Fruit fly (Drosophila melanogaster) whole organism, pupa: ENCODE measurements around the gene ND-B22.

Experiments used
- CG13204 ChIP-seq: fragments of 200-800 bp; sonication (Bioruptor generic); optimal IDR thresholded peaks from 2 replicates; lab custom pipeline; 2018; ENCODE audit warnings: missing biosample characterization, mild to moderate bottlenecking, missing genetic modification characterization, moderate library complexity
- CG14655 ChIP-seq: fragments of 200-800 bp; sonication (Bioruptor generic); optimal IDR thresholded peaks from 3 replicates; lab custom pipeline; 2017; ENCODE audit warnings: mild to moderate bottlenecking, missing biosample characterization, missing genetic modification reagents, missing genetic modification characterization
- CG17806 ChIP-seq: fragments of 200-800 bp; sonication (Bioruptor generic); optimal IDR thresholded peaks from 2 replicates; lab custom pipeline; 2018; ENCODE audit warnings: missing biosample characterization, mild to moderate bottlenecking, missing genetic modification characterization, moderate library complexity
- CG32121 ChIP-seq: fragments of 200-800 bp; sonication (Bioruptor generic); IDR thresholded peaks from 2 replicates; pipeline ENCODE4 v1.3.6; 2022; ENCODE audit warnings: missing biosample characterization, missing genetic modification characterization
- CG8301 ChIP-seq: fragments of 200-800 bp; sonication (Bioruptor generic); optimal IDR thresholded peaks from 2 replicates; lab custom pipeline; 2018; ENCODE audit warnings: missing biosample characterization, mild to moderate bottlenecking, missing genetic modification characterization
- fd96Ca ChIP-seq: fragments of 200-800 bp; sonication (Bioruptor generic); IDR thresholded peaks from 3 replicates; pipeline ENCODE4 v1.3.6; 2022; ENCODE audit warnings: missing biosample characterization, missing genetic modification characterization
- gl ChIP-seq: fragments of 200-800 bp; sonication (Bioruptor generic); optimal IDR thresholded peaks from 2 replicates; lab custom pipeline; 2018; ENCODE audit warnings: missing biosample characterization, mild to moderate bottlenecking, missing genetic modification characterization

DNA sequence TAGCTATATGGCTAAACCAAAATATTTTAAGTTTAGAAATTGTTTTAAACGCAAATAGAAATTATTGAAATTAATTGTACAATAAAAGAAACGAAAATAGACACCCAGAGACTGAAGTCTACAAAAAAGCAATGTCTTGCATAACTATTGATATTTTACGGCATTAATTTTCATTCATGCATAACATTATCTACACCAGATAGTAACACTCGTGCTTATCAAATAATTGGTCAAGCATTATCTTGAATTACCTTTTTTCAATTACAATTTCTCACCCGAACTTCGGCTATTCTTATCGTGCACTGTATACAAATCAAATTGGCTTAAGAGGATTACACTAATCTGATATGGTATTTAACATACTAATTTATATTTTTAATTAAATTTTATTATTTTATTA, 5.2 kb upstream of the ND-B22 start:
- TF ChIP-seq CG17806 (tag; lab: Kevin White, UChicago) (no peak), CG8301 (tag; lab: Kevin White, UChicago) (no peak), CG13204 (GFP tag; lab: Kevin White, UChicago) (no peak), gl (tag; lab: Kevin White, UChicago) (no peak), CG14655 (no peak), CG32121 (GFP tag; lab: Robert Waterston, UW) (no peak), fd96Ca (GFP tag; lab: Robert Waterston, UW) (no peak)
